Worm (Caenorhabditis elegans) whole organism, L3 larva: ENCODE data around the gene D2024.5.

ENCODE experiments used
- fkh-10 ChIP-seq: sonication (generic microtip); optimal IDR thresholded peaks from 2 replicates; lab custom pipeline; 2017; ENCODE audit warnings: missing biosample characterization, missing genetic modification reagents, missing genetic modification characterization
- mdl-1 ChIP-seq: fragments of 150-350 bp; optimal IDR thresholded peaks from 2 replicates; lab custom pipeline; 2014; ENCODE audit warnings: missing biosample characterization, missing genetic modification characterization
- nhr-25 ChIP-seq: sonication (generic microtip); optimal IDR thresholded peaks from 2 replicates; lab custom pipeline; 2017; ENCODE audit warnings: missing biosample characterization, missing genetic modification characterization
- nhr-28 ChIP-seq: fragments of 150-350 bp; optimal IDR thresholded peaks from 2 replicates; lab custom pipeline; 2014; ENCODE audit warnings: missing biosample characterization, missing genetic modification characterization
- nhr-76 ChIP-seq: fragments of 150-350 bp; sonication (generic microtip); optimal IDR thresholded peaks from 5 replicates; lab custom pipeline; 2014; ENCODE audit warnings: missing biosample characterization, missing genetic modification characterization
- snpc-4 ChIP-seq: fragments of 150-350 bp; optimal IDR thresholded peaks from 2 replicates; lab custom pipeline; 2014; ENCODE audit warnings: missing biosample characterization, missing genetic modification characterization

DNA sequence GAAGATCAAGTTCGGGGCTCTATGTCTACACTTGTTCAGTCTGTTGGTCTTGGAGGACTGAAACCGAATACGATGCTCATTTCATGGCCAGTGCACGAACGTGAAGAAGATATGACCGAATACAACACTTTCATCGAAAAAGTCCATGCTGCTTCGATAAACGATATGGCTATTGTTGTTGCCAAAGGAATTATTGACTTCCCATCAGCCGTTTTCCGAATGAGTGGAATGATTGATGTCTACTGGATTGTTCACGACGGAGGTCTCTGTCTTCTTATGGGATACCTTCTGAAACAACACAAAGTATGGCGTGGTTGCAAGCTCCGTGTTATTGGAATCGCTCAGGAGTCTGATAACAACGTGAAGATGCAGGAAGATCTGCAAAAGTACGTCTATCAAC, 11.9 kb downstream of the D2024.5 start:
- TF ChIP-seq fkh-10 (GFP tag; lab: Kevin White, UChicago) (no peak), snpc-4 (tag; lab: Kevin White, UChicago) (no peak), nhr-25 (tag; lab: Kevin White, UChicago) (no peak), mdl-1 (no peak), nhr-28 (tag; lab: Kevin White, UChicago) (no peak), nhr-76 (tag; lab: Kevin White, UChicago) (no peak)
